Fruit fly (Drosophila melanogaster): ENCODE data around the gene if.

if gene

DNA sequence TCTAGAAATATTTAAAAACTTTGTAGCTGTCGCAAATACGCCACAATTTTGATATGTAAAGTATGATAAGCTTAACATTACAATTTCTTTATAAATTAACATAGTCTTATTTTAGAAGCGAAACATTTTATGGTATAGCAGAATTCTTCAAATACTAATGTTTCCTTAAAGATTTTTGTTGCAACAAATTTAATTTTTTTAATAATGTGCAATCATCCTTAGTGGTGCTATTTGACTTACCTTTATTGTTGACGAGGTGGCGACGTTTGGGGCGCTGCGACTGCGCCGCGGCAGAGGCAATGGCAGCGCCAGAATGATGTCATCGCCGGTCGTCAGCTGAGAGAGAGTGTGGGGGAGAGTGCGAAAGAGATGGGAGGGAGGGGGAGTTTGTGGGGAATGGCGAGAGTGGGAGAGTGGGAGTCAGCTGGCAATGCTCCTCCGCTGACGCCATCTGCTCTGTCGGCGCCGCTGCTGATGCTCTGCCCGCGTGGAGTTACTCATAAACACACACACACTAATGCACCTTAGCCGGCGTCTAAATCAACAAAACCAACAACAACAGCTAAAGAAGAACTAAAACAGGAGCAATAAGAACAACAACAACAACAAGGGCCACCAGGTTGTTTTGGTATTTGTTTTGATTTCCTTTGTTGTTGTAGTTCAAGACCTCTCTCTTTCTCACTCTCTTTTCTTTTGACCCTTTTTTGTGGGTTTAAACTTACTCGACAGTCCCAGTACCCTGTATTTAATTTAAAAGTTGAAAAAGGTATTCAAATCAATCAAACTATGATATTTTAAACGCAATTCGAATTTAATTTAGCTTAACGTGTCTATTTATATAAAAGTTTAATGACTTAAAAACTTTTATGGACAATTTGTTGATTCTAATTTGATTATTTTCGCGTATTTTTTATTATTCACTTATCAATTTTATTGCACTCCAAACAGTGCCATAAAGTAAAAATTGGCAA, 59.7 kb downstream of the if start (continued):
- no peak for TF ChIP-seq kni (GFP tag; optimal IDR thresholded peaks at IDR 0.05)
- peak; percentile 80 for TF ChIP-seq ci (GFP tag; IDR thresholded peaks at IDR 0.05)
- peak; percentile 67 for TF ChIP-seq Fer1 (GFP tag; optimal IDR thresholded peaks at IDR 0.05)
- TF ChIP-seq Mes4 (GFP tag; optimal IDR thresholded peaks at IDR 0.05), result peak; percentile 30
- TF ChIP-seq CG3407 (GFP tag; optimal IDR thresholded peaks at IDR 0.05), result peak; percentile 63
- TF ChIP-seq CTCF (GFP tag; optimal IDR thresholded peaks at IDR 0.05), result peak; percentile 48
- peak; percentile 66 for TF ChIP-seq Nf-YB (GFP tag; optimal IDR thresholded peaks at IDR 0.05)
- peak; percentile 77 for TF ChIP-seq Med (GFP tag)
- TF ChIP-seq crp (GFP tag; optimal IDR thresholded peaks at IDR 0.05), result peak in 1 of 2 experiments; percentile 63
- peak; percentile 87 for TF ChIP-seq PHDP (tag; optimal IDR thresholded peaks at IDR 0.05)
- TF ChIP-seq CG30403 (GFP tag; optimal IDR thresholded peaks at IDR 0.05), result peak; percentile 83
- peak; percentile 50 for TF ChIP-seq slp2 (GFP tag; optimal IDR thresholded peaks at IDR 0.05)
- peak; percentile 11 for TF ChIP-seq Jarid2 (GFP tag; optimal IDR thresholded peaks at IDR 0.05)
- TF ChIP-seq shn (GFP tag; optimal IDR thresholded peaks at IDR 0.05), result peak; percentile 25
- peak; percentile 59 for TF ChIP-seq ewg (GFP tag; optimal IDR thresholded peaks at IDR 0.05)
- peak; percentile 6 for TF ChIP-seq CG18476 (GFP tag; optimal IDR thresholded peaks at IDR 0.05)
- no peak for TF ChIP-seq zen2 (GFP tag; IDR thresholded peaks at IDR 0.05; ENCODE audit: partially characterized antibody)
- TF ChIP-seq eve (GFP tag; optimal IDR thresholded peaks at IDR 0.05), result peak in 1 of 2 experiments; percentile 72
- peak; percentile 40 for TF ChIP-seq chn (GFP tag; optimal IDR thresholded peaks at IDR 0.05)
- TF ChIP-seq CG4424 (GFP tag; optimal IDR thresholded peaks at IDR 0.05), result peak; percentile 8
- TF ChIP-seq CG8944 (GFP tag; optimal IDR thresholded peaks at IDR 0.05), result peak; percentile 32
- TF ChIP-seq mirr (GFP tag; optimal IDR thresholded peaks at IDR 0.05), result no peak
- no peak; the same call in 1 of the 2 replicates for TF ChIP-seq sim (GFP tag; IDR thresholded peaks at IDR 0.05)
- TF ChIP-seq nau (GFP tag; optimal IDR thresholded peaks at IDR 0.05), result peak; percentile 12
- TF ChIP-seq Aef1 (GFP tag; IDR thresholded peaks at IDR 0.05), result peak; percentile 42; the same call in 2 of the 3 replicates
- TF ChIP-seq B-H2 (GFP tag; optimal IDR thresholded peaks at IDR 0.05), result no peak
- TF ChIP-seq CG10267 (tag; optimal IDR thresholded peaks at IDR 0.05), result peak; percentile 43
- no peak for TF ChIP-seq CG4617 (GFP tag; optimal IDR thresholded peaks at IDR 0.05; ENCODE audit: borderline replicate concordance)
- TF ChIP-seq Dp (GFP tag; optimal IDR thresholded peaks at IDR 0.05), result no peak
- TF ChIP-seq CG34422 (GFP tag; IDR thresholded peaks at IDR 0.05), result peak; percentile 67; the same call in 2 of the 3 replicates
- TF ChIP-seq CG10565 (GFP tag; optimal IDR thresholded peaks at IDR 0.05), result no peak
- TF ChIP-seq gt (GFP tag; IDR thresholded peaks at IDR 0.05), result no peak
- no peak for TF ChIP-seq CG8290 (GFP tag; optimal IDR thresholded peaks at IDR 0.05)
- TF ChIP-seq CG8290 (tag; optimal IDR thresholded peaks at IDR 0.05), result peak in 1 of 2 experiments; percentile 2
- no peak for TF ChIP-seq YL-1 (GFP tag; optimal IDR thresholded peaks at IDR 0.05)
- TF ChIP-seq pita (GFP tag; optimal IDR thresholded peaks at IDR 0.05), result no peak
- no peak for TF ChIP-seq CG7928 (GFP tag; optimal IDR thresholded peaks at IDR 0.05)
- no peak for TF ChIP-seq Kr (GFP tag; optimal IDR thresholded peaks at IDR 0.05)
- TF ChIP-seq CG17328 (GFP tag; IDR thresholded peaks at IDR 0.05), result peak; percentile 76
- peak; percentile 19 for TF ChIP-seq tap (tag; optimal IDR thresholded peaks at IDR 0.05)
- peak; percentile 76; the same call in 2 of the 3 replicates for TF ChIP-seq CG17361 (GFP tag; IDR thresholded peaks at IDR 0.05)
- TF ChIP-seq fd102C (GFP tag; optimal IDR thresholded peaks at IDR 0.05), result no peak
- peak; percentile 74 for TF ChIP-seq az2 (GFP tag; optimal IDR thresholded peaks at IDR 0.05)
- TF ChIP-seq TFAM (GFP tag; optimal IDR thresholded peaks at IDR 0.05), result no peak
- peak; percentile 93 for TF ChIP-seq crol (GFP tag; IDR thresholded peaks at IDR 0.05)
- peak; percentile 51; the same call in 1 of the 2 replicates for TF ChIP-seq Rx (GFP tag; IDR thresholded peaks at IDR 0.05)
- no peak for TF ChIP-seq CG8089 (GFP tag; optimal IDR thresholded peaks at IDR 0.05)
- peak in 1 of 2 experiments; percentile 89 for TF ChIP-seq Hr51 (GFP tag; optimal IDR thresholded peaks at IDR 0.05)
- peak; percentile 28; the same call in 1 of the 2 replicates for TF ChIP-seq CG4404 (GFP tag; IDR thresholded peaks at IDR 0.05)
